Worm (Caenorhabditis elegans) whole organism, L4 larva: ENCODE data around the gene fbxa-166.

ENCODE experiments used
- D1046.2 ChIP-seq: fragments of 200-800 bp; sonication (Bioruptor generic); IDR thresholded peaks from 2 replicates; pipeline ENCODE4 v1.3.6; 2022; ENCODE audit warnings: missing genetic modification characterization, missing compliant biosample characterization
- F26F4.8 ChIP-seq: fragments of 200-800 bp; sonication (Bioruptor generic); conservative IDR thresholded peaks from 2 replicates; pipeline ENCODE4 v1.3.6; 2022; ENCODE audit warnings: missing genetic modification characterization, missing compliant biosample characterization
- F37D6.2 ChIP-seq: sonication (generic microtip); optimal IDR thresholded peaks from 2 replicates; lab custom pipeline; 2016; ENCODE audit warnings: mild to moderate bottlenecking, missing genetic modification characterization, missing compliant biosample characterization
- F44E2.7 ChIP-seq: fragments of 200-800 bp; sonication (Bioruptor generic); IDR thresholded peaks from 2 replicates; pipeline ENCODE4 v2.1.2; 2022; ENCODE audit warnings: missing genetic modification characterization, missing compliant biosample characterization
- F49E8.2 ChIP-seq: sonication (generic microtip); optimal IDR thresholded peaks from 2 replicates; lab custom pipeline; 2016; ENCODE audit warnings: missing compliant biosample characterization, mild to moderate bottlenecking, missing genetic modification characterization, borderline replicate concordance
- Y48G9A.11 ChIP-seq: fragments of 200-800 bp; sonication (Bioruptor generic); IDR thresholded peaks from 2 replicates; pipeline ENCODE4 v1.3.6; 2022; ENCODE audit warnings: missing genetic modification reagents, missing genetic modification characterization, missing compliant biosample characterization
- arid-1 ChIP-seq: fragments of 200-800 bp; sonication (Bioruptor generic); conservative IDR thresholded peaks from 2 replicates; pipeline ENCODE4 v1.3.6; 2022; ENCODE audit warnings: missing genetic modification reagents, missing genetic modification characterization, missing compliant biosample characterization
- ceh-20 ChIP-seq: fragments of 200-800 bp; sonication (Bioruptor generic); IDR thresholded peaks from 2 replicates; pipeline ENCODE4 v1.3.6; 2022; ENCODE audit warnings: missing genetic modification reagents, missing genetic modification characterization, missing compliant biosample characterization
- ceh-44 ChIP-seq: fragments of 200-800 bp; sonication (Bioruptor generic); IDR thresholded peaks from 2 replicates; pipeline ENCODE4 v1.3.6; 2022; ENCODE audit warnings: missing genetic modification reagents, missing genetic modification characterization, missing compliant biosample characterization
- ceh-82 ChIP-seq: sonication (generic microtip); optimal IDR thresholded peaks from 2 replicates; lab custom pipeline; 2017; ENCODE audit warnings: missing biosample characterization, missing genetic modification characterization
- ces-1 ChIP-seq: fragments of 150-350 bp; sonication (generic microtip); optimal IDR thresholded peaks from 4 replicates; lab custom pipeline; 2014; ENCODE audit warnings: missing biosample characterization, missing genetic modification reagents, missing genetic modification characterization
- daf-19 ChIP-seq: fragments of 200-800 bp; sonication (Bioruptor generic); conservative IDR thresholded peaks from 2 replicates; pipeline ENCODE4 v1.3.6; 2022; ENCODE audit warnings: missing genetic modification characterization, missing compliant biosample characterization
- dpl-1 ChIP-seq: fragments of 150-350 bp; optimal IDR thresholded peaks from 2 replicates; lab custom pipeline; 2014; ENCODE audit warnings: missing biosample characterization, missing genetic modification reagents, missing genetic modification characterization
- dve-1 ChIP-seq: sonication (generic microtip); optimal IDR thresholded peaks from 2 replicates; lab custom pipeline; 2017; ENCODE audit warnings: antibody characterized with exemption, mild to moderate bottlenecking, missing genetic modification characterization, missing compliant biosample characterization; ENCODE audit not compliant: insufficient read depth
- egl-43 ChIP-seq: fragments of 200-800 bp; sonication (Bioruptor generic); IDR thresholded peaks from 2 replicates; pipeline ENCODE4 v1.3.6; 2022; ENCODE audit warnings: missing genetic modification reagents, missing genetic modification characterization, missing compliant biosample characterization
- gei-8 ChIP-seq: fragments of 200-800 bp; sonication (Bioruptor generic); optimal IDR thresholded peaks from 2 replicates; lab custom pipeline; 2018; ENCODE audit warnings: mild to moderate bottlenecking, missing genetic modification characterization, missing compliant biosample characterization
- hlh-11 ChIP-seq: fragments of 200-800 bp; sonication (Bioruptor generic); optimal IDR thresholded peaks from 2 replicates; lab custom pipeline; 2018; ENCODE audit warnings: mild to moderate bottlenecking, missing genetic modification characterization, missing compliant biosample characterization
- lin-1 ChIP-seq: fragments of 200-800 bp; sonication (Bioruptor generic); IDR thresholded peaks from 2 replicates; pipeline ENCODE4 v1.3.6; 2022; ENCODE audit warnings: missing genetic modification reagents, missing genetic modification characterization, missing compliant biosample characterization
- lin-13 ChIP-seq: fragments of 150-350 bp; optimal IDR thresholded peaks from 2 replicates; lab custom pipeline; 2014; ENCODE audit warnings: missing biosample characterization, missing genetic modification reagents, missing genetic modification characterization
- lin-15B ChIP-seq: fragments of 150-350 bp; sonication (generic microtip); optimal IDR thresholded peaks from 3 replicates; lab custom pipeline; 2014; ENCODE audit warnings: missing biosample characterization, missing genetic modification characterization
- lin-39 ChIP-seq: fragments of 150-350 bp; optimal IDR thresholded peaks from 2 replicates; lab custom pipeline; 2014; ENCODE audit warnings: missing biosample characterization, missing genetic modification reagents, missing genetic modification characterization
- mxl-3 ChIP-seq: fragments of 200-800 bp; sonication (Bioruptor generic); optimal IDR thresholded peaks from 2 replicates; lab custom pipeline; 2018; ENCODE audit warnings: mild to moderate bottlenecking, missing genetic modification characterization, missing compliant biosample characterization
- nhr-102 ChIP-seq: sonication (generic microtip); optimal IDR thresholded peaks from 2 replicates; lab custom pipeline; 2016; ENCODE audit warnings: mild to moderate bottlenecking, missing genetic modification characterization, moderate library complexity, missing compliant biosample characterization
- nhr-25 ChIP-seq: sonication (generic microtip); optimal IDR thresholded peaks from 2 replicates; lab custom pipeline; 2017; ENCODE audit warnings: missing genetic modification characterization, mild to moderate bottlenecking, missing compliant biosample characterization, antibody characterized with exemption, moderate library complexity, borderline replicate concordance; ENCODE audit not compliant: insufficient read depth
- nhr-28 ChIP-seq: fragments of 150-350 bp; optimal IDR thresholded peaks from 2 replicates; lab custom pipeline; 2014; ENCODE audit warnings: missing biosample characterization, missing genetic modification characterization
- nhr-6 ChIP-seq: fragments of 150-350 bp; optimal IDR thresholded peaks from 2 replicates; lab custom pipeline; 2014; ENCODE audit warnings: missing biosample characterization, missing genetic modification characterization
- nhr-76 ChIP-seq: fragments of 150-350 bp; optimal IDR thresholded peaks from 2 replicates; lab custom pipeline; 2014; ENCODE audit warnings: missing biosample characterization, missing genetic modification characterization
- php-3 ChIP-seq: fragments of 200-800 bp; sonication (Bioruptor generic); IDR thresholded peaks from 2 replicates; pipeline ENCODE4 v1.3.6; 2022; ENCODE audit warnings: missing genetic modification reagents, missing genetic modification characterization, missing compliant biosample characterization
- pqm-1 ChIP-seq: sonication (generic microtip); optimal IDR thresholded peaks from 2 replicates; lab custom pipeline; 2017; ENCODE audit warnings: missing biosample characterization, missing genetic modification characterization
- rbr-2 ChIP-seq: sonication (generic microtip); optimal IDR thresholded peaks from 2 replicates; lab custom pipeline; 2016; ENCODE audit warnings: missing genotype, missing genetic modification characterization, missing compliant biosample characterization
- snpc-1.2 ChIP-seq: fragments of 200-800 bp; sonication (Bioruptor generic); IDR thresholded peaks from 2 replicates; pipeline ENCODE4 v1.3.6; 2022; ENCODE audit warnings: missing genetic modification reagents, missing genetic modification characterization, missing compliant biosample characterization
- spr-1 ChIP-seq: sonication (generic microtip); optimal IDR thresholded peaks from 2 replicates; lab custom pipeline; 2016; ENCODE audit warnings: mild to moderate bottlenecking, missing genetic modification characterization, missing compliant biosample characterization
- unc-130 ChIP-seq: sonication (generic microtip); optimal IDR thresholded peaks from 2 replicates; lab custom pipeline; 2016; ENCODE audit warnings: missing genetic modification reagents, missing genetic modification characterization, missing compliant biosample characterization
- unc-62 ChIP-seq, 3 experiments: fragments of 150-350 bp in 1 of 3; sonication (generic microtip); optimal IDR thresholded peaks in 2 of 3; peaks in 1 of 3; 1 replicate in 1 of 3; 2 replicates in 2 of 3; lab custom pipeline; 2014 to 2017; ENCODE audit warnings: missing biosample characterization in 3 of 3, missing genetic modification characterization in 3 of 3, missing genetic modification reagents in 3 of 3, missing genotype in 1 of 3
- zag-1 ChIP-seq: fragments of 150-350 bp; optimal IDR thresholded peaks from 2 replicates; lab custom pipeline; 2014; ENCODE audit warnings: missing biosample characterization, missing genetic modification characterization
- zip-2 ChIP-seq: fragments of 150-350 bp; optimal IDR thresholded peaks from 2 replicates; lab custom pipeline; 2014; ENCODE audit warnings: missing biosample characterization, missing genetic modification characterization
- ztf-7 ChIP-seq: fragments of 150-350 bp; optimal IDR thresholded peaks from 2 replicates; lab custom pipeline; 2014; ENCODE audit warnings: missing biosample characterization, missing genetic modification characterization

The fbxa-166 gene

ce11 chrII:1595137-1595536 is 23.7 kb downstream of the fbxa-166 start, which contains the start of gene clec-20:
Gene clec-20 (minus strand): TSS chrII:1595237.
- no peak for TF ChIP-seq egl-43 (GFP tag; lab: Robert Waterston, UW)
- TF ChIP-seq F44E2.7, result no peak
- no peak for TF ChIP-seq ztf-7 (tag; lab: Kevin White, UChicago)
- no peak for TF ChIP-seq ceh-82 (tag; lab: Kevin White, UChicago)
- TF ChIP-seq lin-39 (tag; lab: Kevin White, UChicago), result no peak
- TF ChIP-seq lin-13 (GFP tag; lab: Kevin White, UChicago), result no peak
- no peak for TF ChIP-seq nhr-28 (tag; lab: Kevin White, UChicago)
- no peak for TF ChIP-seq nhr-76 (tag; lab: Kevin White, UChicago)
- no peak for TF ChIP-seq F26F4.8 (GFP tag; lab: Robert Waterston, UW)
- TF ChIP-seq gei-8, result no peak
- TF ChIP-seq rbr-2 (tag; lab: Kevin White, UChicago), result no peak
- TF ChIP-seq nhr-102 (tag; lab: Kevin White, UChicago), result no peak
- TF ChIP-seq Y48G9A.11 (GFP tag; lab: Robert Waterston, UW), result no peak
- no peak for TF ChIP-seq php-3 (GFP tag; lab: Robert Waterston, UW)

DNA sequence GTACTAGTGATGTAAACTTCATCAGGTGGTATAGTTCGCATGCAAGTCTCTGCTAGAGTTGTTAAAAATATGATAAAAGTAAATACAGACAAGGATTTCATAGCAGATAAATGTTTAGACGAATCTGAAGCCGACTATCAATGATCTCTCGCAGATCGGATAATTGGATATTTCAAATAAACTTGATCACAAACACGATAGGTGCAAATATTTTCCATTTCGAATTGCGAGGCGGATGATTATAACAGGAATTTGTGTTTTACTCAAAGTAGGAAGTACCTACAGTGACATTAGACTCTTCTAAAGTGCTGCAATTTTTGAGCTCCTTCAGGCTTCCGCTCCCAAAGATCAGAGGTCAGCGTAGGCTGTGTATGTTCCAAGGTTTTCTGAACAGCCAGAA is 29.0 kb downstream of the fbxa-166 start, which contains the start of gene T07H3.7:
T07H3.7 (minus strand) TSS at position 101 of the 400 bp plus-strand sequence.
- TF ChIP-seq ceh-20 (GFP tag; lab: Robert Waterston, UW) (no peak), lin-1 (GFP tag; lab: Robert Waterston, UW) (no peak), unc-62 (GFP tag; optimal IDR thresholded peaks at IDR 0.05 in 1 of 2; lab: Kevin White, UChicago) (no peak), unc-62 (tag; optimal IDR thresholded peaks at IDR 0.05; lab: Kevin White, UChicago) (no peak), daf-19 (GFP tag; lab: Robert Waterston, UW) (no peak), lin-15B (tag; lab: Kevin White, UChicago) (no peak), ceh-44 (GFP tag; lab: Robert Waterston, UW) (no peak), zag-1 (tag; lab: Kevin White, UChicago) (no peak), spr-1 (tag; lab: Kevin White, UChicago) (no peak), ceh-82 (tag; lab: Kevin White, UChicago) (no peak), arid-1 (no peak), hlh-11 (tag; lab: Kevin White, UChicago) (no peak)

- TF ChIP-seq mxl-3 (GFP tag; lab: Kevin White, UChicago) (no peak), pqm-1 (tag; lab: Kevin White, UChicago) (no peak), ces-1 (GFP tag; lab: Kevin White, UChicago) (no peak), dpl-1 (no peak), snpc-1.2 (GFP tag; lab: Robert Waterston, UW) (no peak), nhr-25 (no peak), F49E8.2 (tag; lab: Kevin White, UChicago) (no peak), spr-1 (tag; lab: Kevin White, UChicago) (no peak), zip-2 (no peak), D1046.2 (GFP tag; lab: Robert Waterston, UW) (no peak), nhr-6 (tag; lab: Kevin White, UChicago) (no peak), unc-130 (no peak), dve-1 (tag; lab: Kevin White, UChicago) (no peak), F37D6.2 (tag; lab: Kevin White, UChicago) (no peak)
Observed at ce11 chrII:1586305-1586704, 32.5 kb downstream of the fbxa-166 start, which contains the start of gene T07H3.8. Gene T07H3.8 (plus strand): TSS chrII:1586605.
